Worm (Caenorhabditis elegans): ENCODE results near the gene lin-39.

The lin-39 gene

ce11 chrIII:7491931-7492330 lies 44.5 kb downstream of the lin-39 start:
- TF ChIP-seq flt-1 (GFP tag; IDR thresholded peaks at IDR 0.05): no peak
- TF ChIP-seq hnd-1 (tag; optimal IDR thresholded peaks at IDR 0.05): no peak
- no peak for TF ChIP-seq ceh-36 (tag; optimal IDR thresholded peaks at IDR 0.05)
- TF ChIP-seq tra-4 (tag; optimal IDR thresholded peaks at IDR 0.05): no peak
- TF ChIP-seq scrt-1 (GFP tag; IDR thresholded peaks at IDR 0.05): no peak
- no peak for TF ChIP-seq tbx-37 (GFP tag; conservative IDR thresholded peaks at IDR 0.05)
- no peak for TF ChIP-seq ets-7 (tag; optimal IDR thresholded peaks at IDR 0.05)
- no peak for TF ChIP-seq F13C5.2 (tag; optimal IDR thresholded peaks at IDR 0.05)
- no peak for TF ChIP-seq sea-1 (GFP tag; conservative IDR thresholded peaks at IDR 0.05)
- no peak for TF ChIP-seq hmbx-1 (tag; optimal IDR thresholded peaks at IDR 0.05)
- TF ChIP-seq ceh-13 (GFP tag; optimal IDR thresholded peaks at IDR 0.05): no peak
- TF ChIP-seq hmg-4 (GFP tag; optimal IDR thresholded peaks at IDR 0.05): no peak

- TF ChIP-seq F13C5.2 (tag; optimal IDR thresholded peaks at IDR 0.05) (no peak), B0310.2 (tag; optimal IDR thresholded peaks at IDR 0.05) (no peak), aly-1 (tag; optimal IDR thresholded peaks at IDR 0.05) (no peak), tra-4 (tag; optimal IDR thresholded peaks at IDR 0.05) (no peak), pes-1 (GFP tag; IDR thresholded peaks at IDR 0.05) (no peak), scrt-1 (GFP tag; IDR thresholded peaks at IDR 0.05) (no peak), hmg-4 (GFP tag; optimal IDR thresholded peaks at IDR 0.05) (no peak), tbx-37 (GFP tag; conservative IDR thresholded peaks at IDR 0.05) (no peak), ama-1 (optimal IDR thresholded peaks at IDR 0.05) (no peak), hnd-1 (tag; optimal IDR thresholded peaks at IDR 0.05) (no peak), ceh-36 (tag; optimal IDR thresholded peaks at IDR 0.05) (no peak), ceh-13 (GFP tag; optimal IDR thresholded peaks at IDR 0.05) (no peak)
These were observed 46.4 kb downstream of the lin-39 start for ce11 chrIII:7490061-7490460.

ce11 chrIII:7489055-7489534 lies 47.3 kb downstream of the lin-39 start, which contains the start of gene mup-4:
Gene mup-4, minus strand, starts transcription at chrIII:7489105.
- TF ChIP-seq F13C5.2 (tag; optimal IDR thresholded peaks at IDR 0.05) (no peak), sea-1 (GFP tag; conservative IDR thresholded peaks at IDR 0.05) (no peak), hmg-4 (GFP tag; optimal IDR thresholded peaks at IDR 0.05) (no peak)

- TF ChIP-seq hmg-4 (GFP tag; optimal IDR thresholded peaks at IDR 0.05): no peak
- TF ChIP-seq scrt-1 (GFP tag; IDR thresholded peaks at IDR 0.05): no peak
- no peak for TF ChIP-seq hnd-1 (tag; optimal IDR thresholded peaks at IDR 0.05)
- TF ChIP-seq ets-7 (tag; optimal IDR thresholded peaks at IDR 0.05): no peak
- TF ChIP-seq hmbx-1 (tag; optimal IDR thresholded peaks at IDR 0.05): no peak
- TF ChIP-seq sea-1 (GFP tag; conservative IDR thresholded peaks at IDR 0.05): no peak
- no peak for TF ChIP-seq tbx-11 (GFP tag; IDR thresholded peaks at IDR 0.05)
- TF ChIP-seq ceh-36 (tag; optimal IDR thresholded peaks at IDR 0.05): no peak
- TF ChIP-seq pes-1 (GFP tag; IDR thresholded peaks at IDR 0.05): no peak
- no peak for TF ChIP-seq F13C5.2 (tag; optimal IDR thresholded peaks at IDR 0.05)
- TF ChIP-seq tra-4 (tag; optimal IDR thresholded peaks at IDR 0.05): no peak
- no peak for TF ChIP-seq B0310.2 (tag; optimal IDR thresholded peaks at IDR 0.05)
- no peak for TF ChIP-seq aly-1 (tag; optimal IDR thresholded peaks at IDR 0.05)
- no peak for TF ChIP-seq ceh-13 (GFP tag; optimal IDR thresholded peaks at IDR 0.05)
- no peak for TF ChIP-seq flt-1 (GFP tag; IDR thresholded peaks at IDR 0.05)
- no peak for TF ChIP-seq tbx-37 (GFP tag; conservative IDR thresholded peaks at IDR 0.05)
- TF ChIP-seq ama-1 (optimal IDR thresholded peaks at IDR 0.05): no peak
These were observed 48.1 kb downstream of the lin-39 start for ce11 chrIII:7488303-7488702.

- TF ChIP-seq tra-4 (tag; optimal IDR thresholded peaks at IDR 0.05): no peak
- TF ChIP-seq ceh-13 (GFP tag; optimal IDR thresholded peaks at IDR 0.05): no peak
- TF ChIP-seq B0310.2 (tag; optimal IDR thresholded peaks at IDR 0.05): no peak
- TF ChIP-seq F13C5.2 (tag; optimal IDR thresholded peaks at IDR 0.05): no peak
These were observed 51.7 kb downstream of the lin-39 start for ce11 chrIII:7484765-7485164.

- TF ChIP-seq hnd-1 (tag; optimal IDR thresholded peaks at IDR 0.05): no peak
These were observed 57.5 kb downstream of the lin-39 start for ce11 chrIII:7478932-7479331.

All from whole organism, early embryonic.